Worm (Caenorhabditis elegans): ENCODE data around the gene bmy-1.

ce11 chrII:5407548-5407947 is 49.1 kb downstream of the bmy-1 start, which contains the start of gene clec-141:
- TF ChIP-seq tbx-11 (GFP tag; IDR thresholded peaks at IDR 0.05) (no peak), ama-1 (optimal IDR thresholded peaks at IDR 0.05) (no peak)
